Worm (Caenorhabditis elegans): ENCODE measurements around the gene clec-129.
"Not testable (repeated sequence)": the region's sequence is repeated elsewhere in the genome, so short reads cannot be mapped to it uniquely, and the experiment has no call there.

- TF ChIP-seq lin-15B (tag; optimal IDR thresholded peaks at IDR 0.05) (peak; percentile 83), snpc-4 (tag; optimal IDR thresholded peaks at IDR 0.05) (peak; percentile 2), nfya-1 (tag; optimal IDR thresholded peaks at IDR 0.05; ENCODE audit: insufficient read depth) (peak; percentile 75), lin-39 (tag; optimal IDR thresholded peaks at IDR 0.05) (peak; percentile 52)
- not testable (repeated sequence) for TF ChIP-seq ztf-4, nhr-237, unc-39 (tag; optimal IDR thresholded peaks at IDR 0.05)
Observed at ce11 chrII:3523547-3523946, 47.7 kb upstream of the clec-129 start.
